Worm (Caenorhabditis elegans) whole organism, early embryonic: Measurements from ENCODE around the gene fbxc-54.

ENCODE experiments used
- ama-1 ChIP-seq: fragments of 150-350 bp; optimal IDR thresholded peaks from 2 replicates; lab custom pipeline; 2014
- ets-7 ChIP-seq: sonication (generic microtip); optimal IDR thresholded peaks from 2 replicates; lab custom pipeline; 2016; ENCODE audit warnings: missing genotype, missing genetic modification characterization, missing compliant biosample characterization
- hmbx-1 ChIP-seq: sonication (generic microtip); optimal IDR thresholded peaks from 2 replicates; lab custom pipeline; 2016; ENCODE audit warnings: mild to moderate bottlenecking, missing genetic modification characterization, missing compliant biosample characterization
- hmg-4 ChIP-seq: fragments of 200-800 bp; sonication (Bioruptor generic); optimal IDR thresholded peaks from 2 replicates; lab custom pipeline; 2018; ENCODE audit warnings: mild to moderate bottlenecking, missing genetic modification characterization, missing compliant biosample characterization

ce11 chrII:18787-19186, 12.7 kb upstream of the fbxc-54 start:
- no peak for TF ChIP-seq ets-7 (tag; lab: Kevin White, UChicago)
- TF ChIP-seq hmbx-1 = no peak
- peak; percentile 83 for TF ChIP-seq hmg-4
- TF ChIP-seq ama-1 = no peak
